Worm (Caenorhabditis elegans): ENCODE measurements around the gene mpst-4.
A peak's percentile ranks its signal among the peaks of the same experiment; 100 is the strongest.
"Not testable (repeated sequence)": the region's sequence is repeated elsewhere in the genome, so short reads cannot be mapped to it uniquely, and the experiment has no call there.

Gene mpst-4

ce11 chrII:4871834-4872233, 8.6 kb upstream of the mpst-4 start:
- no peak for TF ChIP-seq nhr-19 (GFP tag; conservative IDR thresholded peaks at IDR 0.05)
- no peak for TF ChIP-seq hpl-2 (GFP tag; optimal IDR thresholded peaks at IDR 0.05)
- peak; percentile 67 for TF ChIP-seq blmp-1 (tag; optimal IDR thresholded peaks at IDR 0.05)

ce11 chrII:4870691-4871090, 7.4 kb upstream of the mpst-4 start, which contains the start of gene col-20:
TSS of gene col-20 (minus strand) at chrII:4870791.
- TF ChIP-seq aha-1 (tag; optimal IDR thresholded peaks at IDR 0.05) = no peak
- TF ChIP-seq efl-1 (optimal IDR thresholded peaks at IDR 0.05) = no peak
- TF ChIP-seq efl-1 (GFP tag; optimal IDR thresholded peaks at IDR 0.05 in 1 of 2) = peak in 1 of 2 experiments; percentile 65

DNA sequence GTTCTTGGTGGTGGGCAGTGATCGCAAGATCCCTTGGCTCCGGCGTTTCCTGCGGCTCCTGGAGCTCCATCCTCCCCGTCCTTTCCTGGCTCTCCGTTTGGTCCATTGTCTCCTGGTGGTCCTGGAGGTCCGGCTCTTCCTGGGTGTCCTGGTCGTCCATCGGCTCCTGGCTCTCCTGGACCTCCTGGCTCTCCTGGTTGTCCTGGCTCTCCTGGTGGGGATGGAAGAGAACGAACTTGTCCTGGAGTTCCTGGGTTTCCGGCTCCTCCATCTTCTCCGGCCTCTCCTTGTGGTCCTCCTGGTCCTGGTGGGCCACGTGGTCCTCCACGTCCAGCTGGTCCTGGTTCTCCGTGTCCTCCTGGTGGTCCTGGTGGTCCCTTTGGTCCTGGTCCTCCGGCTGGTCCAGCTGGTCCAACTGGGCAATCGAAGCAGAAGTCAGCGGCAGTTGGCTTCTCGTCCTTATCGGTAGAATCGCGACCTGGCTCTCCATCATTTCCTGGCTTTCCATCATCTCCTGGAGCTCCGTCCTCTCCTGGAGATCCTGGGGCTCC, 6.6 kb upstream of the mpst-4 start:
- TF ChIP-seq ceh-8 (GFP tag; optimal IDR thresholded peaks at IDR 0.05) (peak; percentile 15), nhr-237 (tag; optimal IDR thresholded peaks at IDR 0.05) (no peak)

DNA sequence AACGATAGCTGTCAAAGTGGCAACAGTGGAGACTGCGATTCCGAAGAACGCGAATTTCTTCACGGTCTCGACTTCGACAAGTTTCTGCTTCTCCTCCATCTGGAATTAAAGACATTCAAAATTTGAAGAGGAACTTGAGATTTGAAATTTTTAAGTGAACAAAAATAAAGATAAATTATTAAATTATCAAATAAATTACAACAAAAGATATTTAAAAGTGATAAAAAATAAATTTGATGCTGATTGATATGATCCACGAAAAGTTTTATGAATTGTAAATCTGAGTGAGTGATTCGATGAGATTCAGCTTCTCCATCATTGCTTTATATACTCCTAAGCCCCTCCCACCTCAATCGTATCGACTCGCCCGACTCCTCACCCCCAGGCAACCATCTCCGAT, 4.2 kb upstream of the mpst-4 start, which contains the start of gene col-17:
Gene col-17, minus strand, starts transcription at position 101 of the 400 bp plus-strand sequence.
- no peak for TF ChIP-seq hlh-4 (tag; optimal IDR thresholded peaks at IDR 0.05)
- TF ChIP-seq efl-1 (optimal IDR thresholded peaks at IDR 0.05) = no peak
- TF ChIP-seq efl-1 (GFP tag; optimal IDR thresholded peaks at IDR 0.05 in 1 of 2) = peak in 1 of 2 experiments; percentile 21

ce11 chrII:4866045-4866444, 2.8 kb upstream of the mpst-4 start:
- TF ChIP-seq ztf-4 (tag; optimal IDR thresholded peaks at IDR 0.05) (peak; percentile 59), ama-1 (optimal IDR thresholded peaks at IDR 0.05) (peak; percentile 63), blmp-1 (tag; optimal IDR thresholded peaks at IDR 0.05) (peak; percentile 93), jun-1 (tag; optimal IDR thresholded peaks at IDR 0.05) (peak; percentile 40), egl-27 (tag; optimal IDR thresholded peaks at IDR 0.05) (no peak)

DNA sequence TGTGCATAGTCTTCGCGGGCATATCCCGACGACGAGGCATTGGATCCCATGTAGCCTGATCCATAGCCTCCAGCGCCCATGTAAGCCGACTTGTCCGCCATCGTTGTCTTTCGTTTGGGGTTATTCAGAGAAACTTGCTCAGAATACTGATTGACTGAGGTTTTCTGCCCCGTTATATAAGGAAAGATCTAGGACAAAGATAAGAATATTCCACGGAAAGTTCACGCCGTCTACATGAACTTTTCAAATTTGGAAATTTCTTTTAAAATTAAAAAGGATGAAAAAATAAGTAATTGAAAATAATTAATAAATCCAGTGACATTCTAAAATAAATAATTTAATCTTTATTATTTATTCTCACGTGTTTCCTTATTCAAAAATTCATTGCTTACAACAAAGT, 3.0 kb downstream of the mpst-4 start, which contains the start of the genes nspd-5 and F11G11.4:
Gene nspd-5, minus strand, starts transcription at position 101 of the 400 bp plus-strand sequence.
Gene F11G11.4, plus strand, starts transcription at position 335 of the 400 bp plus-strand sequence.
- not testable (repeated sequence) for TF ChIP-seq dsc-1 (tag; optimal IDR thresholded peaks at IDR 0.05); lin-35 (GFP tag; optimal IDR thresholded peaks at IDR 0.05); lin-13 (GFP tag; optimal IDR thresholded peaks at IDR 0.05)

DNA sequence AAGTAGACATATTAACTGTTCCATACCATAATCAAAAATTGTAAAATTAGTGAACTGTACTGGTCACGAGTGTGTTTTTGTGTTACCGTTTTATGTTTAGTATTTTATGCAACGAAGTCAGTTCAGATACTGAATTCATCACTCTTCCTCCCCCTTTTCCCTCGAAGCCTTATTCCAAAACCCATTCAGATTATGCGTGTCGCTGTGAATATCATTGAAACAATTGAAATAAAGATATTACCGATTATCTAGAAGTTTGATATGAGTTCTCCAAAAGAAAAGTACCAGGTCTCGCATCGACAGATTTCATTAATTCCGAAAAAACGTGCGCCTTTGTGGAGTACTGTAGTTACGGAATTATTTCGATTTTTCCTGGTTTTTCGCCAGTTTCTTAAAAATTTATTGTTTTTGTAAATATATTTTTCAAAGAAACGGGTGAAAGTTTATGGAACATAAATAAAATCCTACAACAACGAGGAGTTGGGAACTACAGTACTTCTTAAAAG, 4.3 kb downstream of the mpst-4 start:
- TF ChIP-seq blmp-1 (tag; optimal IDR thresholded peaks at IDR 0.05) (peak; percentile 0), ztf-4 (tag; optimal IDR thresholded peaks at IDR 0.05) (no peak), nhr-47 (tag; optimal IDR thresholded peaks at IDR 0.05) (no peak), efl-1 (optimal IDR thresholded peaks at IDR 0.05) (no peak), efl-1 (GFP tag; optimal IDR thresholded peaks at IDR 0.05 in 1 of 2) (peak in 1 of 2 experiments; percentile 85)

DNA sequence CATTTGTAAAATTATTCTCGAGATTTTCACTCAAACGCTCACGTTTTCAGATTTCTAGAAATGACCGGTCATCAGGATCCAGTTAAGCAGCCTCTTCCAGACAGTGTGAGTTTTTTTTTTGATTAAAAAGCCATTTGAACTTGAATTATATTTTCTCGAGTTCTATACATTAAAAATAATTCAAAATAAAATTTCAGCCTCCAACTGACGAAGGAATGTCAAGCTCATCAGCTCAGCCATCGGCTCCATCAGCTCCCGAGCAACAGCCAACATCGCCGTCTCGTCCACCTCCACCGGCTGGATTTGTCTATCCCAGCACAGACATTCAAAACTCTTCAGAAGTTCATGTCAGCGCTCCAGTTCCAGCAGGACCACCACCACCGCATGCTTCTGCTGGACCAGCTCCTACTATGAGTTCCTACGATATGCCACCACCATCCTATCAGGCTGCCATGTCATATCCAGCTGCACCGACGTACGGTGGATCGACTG, 5.3 kb downstream of the mpst-4 start, which contains the start of gene F11G11.5:
Gene F11G11.5, plus strand, starts transcription at position 51 of the 492 bp plus-strand sequence.
- TF ChIP-seq efl-1 (optimal IDR thresholded peaks at IDR 0.05) (no peak), efl-1 (GFP tag; optimal IDR thresholded peaks at IDR 0.05 in 1 of 2) (peak in 1 of 2 experiments; percentile 29), egl-13 (tag; optimal IDR thresholded peaks at IDR 0.05) (no peak)

DNA sequence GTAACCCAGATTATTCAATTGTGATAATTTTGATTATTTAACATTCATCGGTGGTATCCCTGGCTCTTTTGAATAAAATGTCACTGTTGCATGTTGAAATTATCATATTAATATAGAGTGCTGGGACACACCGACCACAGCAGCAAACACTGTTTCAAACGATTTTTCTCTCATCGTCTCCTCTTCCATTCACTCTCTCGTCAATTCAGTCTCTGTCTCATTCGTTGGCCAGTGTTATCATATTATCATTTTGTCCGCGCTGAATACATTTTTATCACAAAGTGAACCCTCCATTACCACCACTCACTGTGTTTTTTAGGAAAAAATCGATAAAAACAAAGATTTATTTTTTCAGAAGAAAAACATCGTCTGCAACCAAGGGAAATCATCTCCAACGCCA, 6.2 kb downstream of the mpst-4 start:
- TF ChIP-seq nhr-20 (tag; optimal IDR thresholded peaks at IDR 0.05) = peak; percentile 32
- no peak for TF ChIP-seq irx-1 (tag; optimal IDR thresholded peaks at IDR 0.05)
- peak; percentile 4 for TF ChIP-seq snu-23 (GFP tag; optimal IDR thresholded peaks at IDR 0.05)
- peak in 1 of 2 experiments; percentile 25 for TF ChIP-seq lin-35 (GFP tag; optimal IDR thresholded peaks at IDR 0.05)
- TF ChIP-seq unc-130 (tag; optimal IDR thresholded peaks at IDR 0.05) = peak; percentile 5
- peak; percentile 8 for TF ChIP-seq lin-14 (GFP tag; optimal IDR thresholded peaks at IDR 0.05)
- TF ChIP-seq elt-3 (tag; optimal IDR thresholded peaks at IDR 0.05) = peak in 1 of 6 experiments; percentile 45
- no peak for TF ChIP-seq dpl-1 (GFP tag; optimal IDR thresholded peaks at IDR 0.05)
- no peak for TF ChIP-seq swsn-7 (tag; optimal IDR thresholded peaks at IDR 0.05)
- no peak for TF ChIP-seq efl-1 (optimal IDR thresholded peaks at IDR 0.05)
- peak in 1 of 2 experiments; percentile 69 for TF ChIP-seq efl-1 (GFP tag; optimal IDR thresholded peaks at IDR 0.05 in 1 of 2)
- TF ChIP-seq nhr-237 (tag; optimal IDR thresholded peaks at IDR 0.05) = no peak
- no peak for TF ChIP-seq lir-3 (tag; optimal IDR thresholded peaks at IDR 0.05; ENCODE audit: poor library complexity)
- no peak for TF ChIP-seq fkh-8 (tag; optimal IDR thresholded peaks at IDR 0.05)
- peak; percentile 32 for TF ChIP-seq blmp-1 (tag; optimal IDR thresholded peaks at IDR 0.05)
- TF ChIP-seq lsy-2 (tag; optimal IDR thresholded peaks at IDR 0.05) = no peak
- peak; percentile 6 for TF ChIP-seq nhr-90 (tag; optimal IDR thresholded peaks at IDR 0.05; ENCODE audit: poor library complexity)
- no peak for TF ChIP-seq tbx-2 (tag; optimal IDR thresholded peaks at IDR 0.05)
- no peak for TF ChIP-seq nhr-77 (tag; optimal IDR thresholded peaks at IDR 0.05)
- no peak for TF ChIP-seq nhr-47 (tag; optimal IDR thresholded peaks at IDR 0.05)

All from whole organism, L1 larva.